Fruit fly (Drosophila melanogaster) whole organism, prepupa: ENCODE results near the gene Vps53.

Experiments
- Blimp-1 ChIP-seq: fragments of 200-800 bp; sonication (Bioruptor generic); optimal IDR thresholded peaks from 3 replicates; lab custom pipeline; 2017; ENCODE audit warnings: missing biosample characterization, missing genetic modification characterization, mild to moderate bottlenecking, moderate library complexity, missing genetic modification reagents
- CG10669 ChIP-seq: fragments of 200-800 bp; sonication (Bioruptor generic); optimal IDR thresholded peaks from 3 replicates; lab custom pipeline; 2018; ENCODE audit warnings: missing biosample characterization, mild to moderate bottlenecking, missing genetic modification characterization, moderate library complexity
- CG11294 ChIP-seq: fragments of 200-800 bp; sonication (Bioruptor generic); IDR thresholded peaks from 2 replicates; pipeline ENCODE4 v1.3.6; 2022; ENCODE audit warnings: missing biosample characterization, missing genetic modification characterization
- CG11762 ChIP-seq: fragments of 200-800 bp; sonication (Bioruptor generic); optimal IDR thresholded peaks from 3 replicates; lab custom pipeline; 2016; ENCODE audit warnings: missing biosample characterization, missing genetic modification characterization; ENCODE audit not compliant: insufficient read depth
- CG11902 ChIP-seq: fragments of 200-800 bp; sonication (Bioruptor generic); optimal IDR thresholded peaks from 3 replicates; lab custom pipeline; 2016; ENCODE audit warnings: missing biosample characterization, missing genetic modification characterization
- CG15336 ChIP-seq: fragments of 200-800 bp; sonication (Bioruptor generic); IDR thresholded peaks from 2 replicates; pipeline ENCODE4 v1.3.6; 2022; ENCODE audit warnings: missing biosample characterization, missing genetic modification characterization
- CG1621 ChIP-seq: fragments of 200-800 bp; sonication (Bioruptor generic); optimal IDR thresholded peaks from 3 replicates; lab custom pipeline; 2018; ENCODE audit warnings: missing biosample characterization, mild to moderate bottlenecking, missing genetic modification characterization
- CG16779 ChIP-seq: fragments of 200-800 bp; sonication (Bioruptor generic); optimal IDR thresholded peaks from 3 replicates; lab custom pipeline; 2017; ENCODE audit warnings: missing biosample characterization, mild to moderate bottlenecking, missing genetic modification characterization
- CG3032 ChIP-seq: fragments of 200-800 bp; optimal IDR thresholded peaks from 2 replicates; lab custom pipeline; 2019; ENCODE audit warnings: missing biosample characterization, mild to moderate bottlenecking, missing genetic modification characterization, moderate library complexity
- CG31627 ChIP-seq: fragments of 200-800 bp; sonication (Bioruptor generic); optimal IDR thresholded peaks from 3 replicates; lab custom pipeline; 2016; ENCODE audit warnings: missing biosample characterization, missing genetic modification characterization
- CG34406 ChIP-seq: fragments of 200-800 bp; sonication (Bioruptor generic); optimal IDR thresholded peaks from 3 replicates; lab custom pipeline; 2016; ENCODE audit warnings: missing biosample characterization, missing genetic modification characterization
- CG3919 ChIP-seq: fragments of 200-800 bp; sonication (Bioruptor generic); optimal IDR thresholded peaks from 3 replicates; lab custom pipeline; 2016; ENCODE audit warnings: missing biosample characterization, missing genetic modification characterization
- CG6163 ChIP-seq: fragments of 200-800 bp; sonication (Bioruptor generic); IDR thresholded peaks from 3 replicates; pipeline ENCODE4 v1.3.6; 2022; ENCODE audit warnings: missing biosample characterization, missing genetic modification characterization
- CG6276 ChIP-seq: fragments of 200-800 bp; sonication (Bioruptor generic); optimal IDR thresholded peaks from 2 replicates; lab custom pipeline; 2017; ENCODE audit warnings: missing biosample characterization, mild to moderate bottlenecking, missing genetic modification characterization
- CG6792 ChIP-seq: fragments of 200-800 bp; sonication (Bioruptor generic); optimal IDR thresholded peaks from 3 replicates; lab custom pipeline; 2016; ENCODE audit warnings: missing biosample characterization, missing genetic modification characterization
- CG6808 ChIP-seq: fragments of 200-800 bp; sonication (Bioruptor generic); optimal IDR thresholded peaks from 3 replicates; lab custom pipeline; 2017; ENCODE audit warnings: missing biosample characterization, missing genetic modification characterization, mild to moderate bottlenecking, moderate library complexity, missing genetic modification reagents
- CG6854 ChIP-seq: fragments of 200-800 bp; sonication (Bioruptor generic); optimal IDR thresholded peaks from 2 replicates; lab custom pipeline; 2017; ENCODE audit warnings: missing biosample characterization, mild to moderate bottlenecking, missing genetic modification characterization
- CG7368 ChIP-seq: fragments of 200-800 bp; sonication (Bioruptor generic); optimal IDR thresholded peaks from 3 replicates; lab custom pipeline; 2016; ENCODE audit warnings: missing biosample characterization, missing genetic modification characterization
- CG8119 ChIP-seq: fragments of 200-800 bp; sonication (Bioruptor generic); IDR thresholded peaks from 3 replicates; pipeline ENCODE4 v1.3.6; 2022; ENCODE audit warnings: missing biosample characterization, missing genetic modification characterization
- CG8632 ChIP-seq: fragments of 200-800 bp; sonication (Bioruptor generic); optimal IDR thresholded peaks from 3 replicates; lab custom pipeline; 2016; ENCODE audit warnings: missing biosample characterization, missing genetic modification characterization
- CG9139 ChIP-seq: fragments of 200-800 bp; sonication (Bioruptor generic); optimal IDR thresholded peaks from 3 replicates; lab custom pipeline; 2017; ENCODE audit warnings: missing biosample characterization, mild to moderate bottlenecking, missing genetic modification characterization
- Eip75B ChIP-seq: fragments of 200-800 bp; sonication (Bioruptor generic); optimal IDR thresholded peaks from 3 replicates; lab custom pipeline; 2016; ENCODE audit warnings: missing biosample characterization, missing genetic modification characterization
- Eip78C ChIP-seq: fragments of 200-800 bp; sonication (Bioruptor generic); peaks from one replicate; lab custom pipeline; 2016; ENCODE audit warnings: missing biosample characterization, missing genetic modification characterization
- Eip93F ChIP-seq: fragments of 200-800 bp; sonication (Bioruptor generic); optimal IDR thresholded peaks from 2 replicates; lab custom pipeline; 2016; ENCODE audit warnings: missing biosample characterization, mild to moderate bottlenecking, missing genetic modification characterization
- Ets21C ChIP-seq: fragments of 200-800 bp; sonication (Bioruptor generic); optimal IDR thresholded peaks from 3 replicates; lab custom pipeline; 2016; ENCODE audit warnings: missing biosample characterization, missing genetic modification characterization
- Ets96B ChIP-seq: fragments of 200-800 bp; optimal IDR thresholded peaks from 2 replicates; lab custom pipeline; 2019; ENCODE audit warnings: missing biosample characterization, mild to moderate bottlenecking, missing genetic modification characterization, moderate library complexity
- Hr38 ChIP-seq: sonication (Bioruptor generic); optimal IDR thresholded peaks from 2 replicates; lab custom pipeline; 2016; ENCODE audit warnings: missing biosample characterization, missing genetic modification characterization
- Hr39 ChIP-seq: fragments of 200-800 bp; sonication (Bioruptor generic); optimal IDR thresholded peaks from 2 replicates; lab custom pipeline; 2016; ENCODE audit warnings: missing biosample characterization, missing genetic modification characterization
- Hr4 ChIP-seq: fragments of 200-800 bp; sonication (Bioruptor generic); optimal IDR thresholded peaks from 3 replicates; lab custom pipeline; 2016; ENCODE audit warnings: missing biosample characterization, missing genetic modification characterization
- Lpt ChIP-seq: fragments of 200-800 bp; sonication (Bioruptor generic); optimal IDR thresholded peaks from 3 replicates; lab custom pipeline; 2016; ENCODE audit warnings: missing biosample characterization, missing genetic modification characterization
- Met ChIP-seq: fragments of 200-800 bp; sonication (Bioruptor generic); optimal IDR thresholded peaks from 3 replicates; lab custom pipeline; 2016; ENCODE audit warnings: missing biosample characterization, missing genetic modification characterization
- OdsH ChIP-seq: fragments of 200-800 bp; sonication (Bioruptor generic); optimal IDR thresholded peaks from 3 replicates; lab custom pipeline; 2016; ENCODE audit warnings: missing biosample characterization, missing genetic modification characterization
- Smox ChIP-seq: fragments of 200-800 bp; sonication (Bioruptor generic); optimal IDR thresholded peaks from 3 replicates; lab custom pipeline; 2016; ENCODE audit warnings: missing biosample characterization, missing genetic modification characterization
- Sox102F ChIP-seq: fragments of 200-800 bp; sonication (Bioruptor generic); optimal IDR thresholded peaks from 2 replicates; lab custom pipeline; 2016; ENCODE audit warnings: missing biosample characterization, mild to moderate bottlenecking, missing genetic modification characterization
- Sox14 ChIP-seq: fragments of 200-800 bp; sonication (Bioruptor generic); optimal IDR thresholded peaks from 3 replicates; lab custom pipeline; 2016; ENCODE audit warnings: missing biosample characterization, missing genetic modification characterization
- Sox15 ChIP-seq: fragments of 200-800 bp; sonication (Bioruptor generic); optimal IDR thresholded peaks from 3 replicates; lab custom pipeline; 2016; ENCODE audit warnings: missing biosample characterization, missing genetic modification characterization
- acj6 ChIP-seq: fragments of 200-800 bp; sonication (Bioruptor generic); optimal IDR thresholded peaks from 3 replicates; lab custom pipeline; 2016; ENCODE audit warnings: missing biosample characterization, missing genetic modification characterization
- cyc ChIP-seq: fragments of 200-800 bp; sonication (Bioruptor generic); optimal IDR thresholded peaks from 3 replicates; lab custom pipeline; 2016; ENCODE audit warnings: missing biosample characterization, missing genetic modification characterization
- dac ChIP-seq: fragments of 200-800 bp; sonication (Bioruptor generic); optimal IDR thresholded peaks from 2 replicates; lab custom pipeline; 2017; ENCODE audit warnings: missing biosample characterization, mild to moderate bottlenecking, missing genetic modification characterization
- dsx ChIP-seq: fragments of 200-800 bp; optimal IDR thresholded peaks from 3 replicates; lab custom pipeline; 2019; ENCODE audit warnings: missing biosample characterization, mild to moderate bottlenecking, missing genetic modification characterization, moderate library complexity; ENCODE audit not compliant: poor library complexity, severe bottlenecking
- eg ChIP-seq: fragments of 200-800 bp; sonication (Bioruptor generic); IDR thresholded peaks from 3 replicates; pipeline ENCODE4 v1.3.6; 2022; ENCODE audit warnings: missing biosample characterization, missing genetic modification characterization
- esn ChIP-seq: fragments of 200-800 bp; sonication (Bioruptor generic); optimal IDR thresholded peaks from 2 replicates; lab custom pipeline; 2016; ENCODE audit warnings: missing biosample characterization, mild to moderate bottlenecking, missing genetic modification characterization, moderate library complexity
- fd59A ChIP-seq: fragments of 200-800 bp; sonication (Bioruptor generic); optimal IDR thresholded peaks from 2 replicates; lab custom pipeline; 2017; ENCODE audit warnings: missing biosample characterization, mild to moderate bottlenecking, missing genetic modification characterization, missing genetic modification reagents
- fd85E ChIP-seq: fragments of 200-800 bp; sonication (Bioruptor generic); optimal IDR thresholded peaks from 3 replicates; lab custom pipeline; 2016; ENCODE audit warnings: missing biosample characterization, missing genetic modification characterization
- fkh ChIP-seq: fragments of 200-800 bp; sonication (Bioruptor generic); optimal IDR thresholded peaks from 3 replicates; lab custom pipeline; 2017; ENCODE audit warnings: missing biosample characterization, mild to moderate bottlenecking, missing genetic modification characterization, moderate library complexity
- lz ChIP-seq: fragments of 200-800 bp; sonication (Bioruptor generic); optimal IDR thresholded peaks from 3 replicates; lab custom pipeline; 2016; ENCODE audit warnings: missing biosample characterization, missing genetic modification characterization
- net ChIP-seq: fragments of 200-800 bp; sonication (Bioruptor generic); optimal IDR thresholded peaks from 3 replicates; lab custom pipeline; 2016; ENCODE audit warnings: missing biosample characterization, missing genetic modification characterization
- pdm3 ChIP-seq: fragments of 200-800 bp; sonication (Bioruptor generic); optimal IDR thresholded peaks from 3 replicates; lab custom pipeline; 2016; ENCODE audit warnings: missing biosample characterization, missing genetic modification characterization
- spab ChIP-seq: fragments of 200-800 bp; sonication (Bioruptor generic); optimal IDR thresholded peaks from 2 replicates; lab custom pipeline; 2017; ENCODE audit warnings: missing biosample characterization, mild to moderate bottlenecking, missing genetic modification characterization, missing genetic modification reagents
- ss ChIP-seq, 2 experiments: fragments of 200-800 bp; sonication (Bioruptor generic); optimal IDR thresholded peaks; 2 replicates in 1 of 2; 3 replicates in 1 of 2; lab custom pipeline; 2017 to 2018; ENCODE audit warnings: mild to moderate bottlenecking in 2 of 2, missing biosample characterization in 2 of 2, missing genetic modification characterization in 2 of 2, moderate library complexity in 1 of 2
- svp ChIP-seq: fragments of 200-800 bp; sonication (Bioruptor generic); peaks from one replicate; lab custom pipeline; 2016; ENCODE audit warnings: missing biosample characterization, missing genetic modification characterization
- topi ChIP-seq: fragments of 200-800 bp; sonication (Bioruptor generic); optimal IDR thresholded peaks from 3 replicates; lab custom pipeline; 2016; ENCODE audit warnings: missing biosample characterization, missing genetic modification characterization

Gene Vps53

dm6 chr2L:4416903-4417302 lies 31.0 kb upstream of the Vps53 start:
- TF ChIP-seq Eip78C (peak; percentile 82), CG9139 (GFP tag; lab: Kevin White, UChicago) (peak; percentile 20), svp (GFP tag; lab: Kevin White, UChicago) (peak; percentile 66), CG34406 (GFP tag; lab: Kevin White, UChicago) (peak; percentile 4), Sox102F (GFP tag; lab: Kevin White, UChicago) (no peak), CG6792 (GFP tag; lab: Kevin White, UChicago) (peak; percentile 20), CG10669 (GFP tag; lab: Kevin White, UChicago) (peak; percentile 61), net (GFP tag; lab: Kevin White, UChicago) (no peak), CG3919 (GFP tag; lab: Kevin White, UChicago) (peak; percentile 42), CG6854 (GFP tag; lab: Kevin White, UChicago) (no peak), CG6276 (GFP tag; lab: Kevin White, UChicago) (peak; percentile 4), CG6163 (peak; percentile 48; the same call in 1 of the 3 replicates), fd59A (GFP tag; lab: Kevin White, UChicago) (peak; percentile 10), esn (peak; percentile 44), Eip93F (GFP tag; lab: Kevin White, UChicago) (no peak), dac (GFP tag; lab: Kevin White, UChicago) (no peak), eg (GFP tag; lab: Robert Waterston, UW) (peak; percentile 51; the same call in 2 of the 3 replicates), CG6808 (GFP tag; lab: Kevin White, UChicago) (peak; percentile 31), CG8632 (GFP tag; lab: Kevin White, UChicago) (peak; percentile 32), CG31627 (GFP tag; lab: Kevin White, UChicago) (no peak), CG16779 (tag; lab: Kevin White, UChicago) (peak; percentile 19), Hr39 (no peak), Blimp-1 (GFP tag; lab: Kevin White, UChicago) (no peak), spab (GFP tag; lab: Kevin White, UChicago) (peak; percentile 34), Hr4 (GFP tag; lab: Kevin White, UChicago) (peak; percentile 28), Sox14 (GFP tag; lab: Kevin White, UChicago) (no peak), lz (GFP tag; lab: Kevin White, UChicago) (peak; percentile 24), CG1621 (tag; lab: Kevin White, UChicago) (peak; percentile 26), OdsH (GFP tag; lab: Kevin White, UChicago) (peak; percentile 33), CG7368 (no peak), CG3032 (tag; lab: Kevin White, UChicago) (peak; percentile 59), Sox15 (GFP tag; lab: Kevin White, UChicago) (no peak), fd85E (GFP tag; lab: Kevin White, UChicago) (no peak), Lpt (GFP tag; lab: Kevin White, UChicago) (no peak), Hr38 (GFP tag; lab: Kevin White, UChicago) (no peak), CG15336 (GFP tag; lab: Robert Waterston, UW) (peak; percentile 51), topi (peak; percentile 20), CG8119 (GFP tag; lab: Robert Waterston, UW) (peak; percentile 41; the same call in 1 of the 3 replicates), acj6 (peak; percentile 31), Smox (GFP tag; lab: Kevin White, UChicago) (peak; percentile 4), Ets96B (tag; lab: Kevin White, UChicago) (peak; percentile 52), CG11762 (GFP tag; lab: Kevin White, UChicago) (no peak), Ets21C (GFP tag; lab: Kevin White, UChicago) (no peak), CG11294 (GFP tag; lab: Robert Waterston, UW) (no peak), dsx (GFP tag; lab: Kevin White, UChicago) (peak; percentile 55), Eip75B (GFP tag; lab: Kevin White, UChicago) (peak; percentile 33), pdm3 (GFP tag; lab: Kevin White, UChicago) (peak; percentile 31), Met (GFP tag; lab: Kevin White, UChicago) (peak; percentile 43), fkh (GFP tag; lab: Kevin White, UChicago) (no peak), cyc (peak; percentile 18), ss (GFP tag; optimal IDR thresholded peaks at IDR 0.05; lab: Kevin White, UChicago) (peak; percentile 24 to 60), CG11902 (GFP tag; lab: Kevin White, UChicago) (no peak)
